Fruit fly (Drosophila melanogaster): ENCODE measurements around the gene shv.

The shv gene

DNA sequence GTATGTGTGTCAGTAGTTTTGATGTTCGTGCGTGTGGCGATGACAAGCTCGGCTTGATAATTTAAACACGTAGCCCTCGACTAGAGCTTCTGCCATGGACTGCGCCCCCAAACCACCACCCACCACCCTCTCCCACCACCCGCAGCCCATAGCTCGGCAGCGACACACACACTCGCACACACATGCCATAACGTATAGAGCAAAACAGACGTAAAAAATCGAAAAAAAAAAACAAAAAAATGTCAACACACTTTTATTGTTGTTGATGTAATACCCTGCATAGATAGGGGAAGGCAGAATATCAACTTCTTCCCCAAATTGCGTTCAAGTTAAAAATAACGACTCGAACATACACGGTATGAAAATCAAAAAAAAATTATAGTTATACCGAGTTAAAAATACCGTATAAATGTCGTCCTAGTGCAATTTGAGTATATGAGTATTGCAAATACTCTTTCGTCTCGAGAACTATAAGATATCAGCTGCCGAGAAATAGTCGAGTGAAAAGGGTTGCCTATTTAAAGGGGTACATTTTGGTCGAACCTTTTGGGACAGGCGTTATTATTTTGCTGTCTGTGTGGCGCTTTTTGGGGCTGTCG lies 17.5 kb downstream of the shv start (continued):
- no peak for TF ChIP-seq CG1621 (tag; optimal IDR thresholded peaks at IDR 0.05)
- peak; percentile 32 for TF ChIP-seq Smox (GFP tag; optimal IDR thresholded peaks at IDR 0.05)
- peak; percentile 41 for TF ChIP-seq acj6 (GFP tag; optimal IDR thresholded peaks at IDR 0.05)
- peak; percentile 68 for TF ChIP-seq OdsH (GFP tag; optimal IDR thresholded peaks at IDR 0.05)
- peak; percentile 68 for TF ChIP-seq CG6808 (GFP tag; optimal IDR thresholded peaks at IDR 0.05)
- TF ChIP-seq CG9139 (GFP tag; optimal IDR thresholded peaks at IDR 0.05) = peak; percentile 1
- TF ChIP-seq Gug (GFP tag; IDR thresholded peaks at IDR 0.05) = peak; percentile 20; the same call in 1 of the 2 replicates
- TF ChIP-seq CG11902 (GFP tag; optimal IDR thresholded peaks at IDR 0.05) = peak; percentile 32
- peak in 1 of 2 experiments; percentile 60 for TF ChIP-seq salr (GFP tag; optimal IDR thresholded peaks at IDR 0.05)
- TF ChIP-seq Eip78C (GFP tag) = peak; percentile 76
- TF ChIP-seq dac (GFP tag; optimal IDR thresholded peaks at IDR 0.05) = peak; percentile 13
- peak; percentile 29; the same call in 1 of the 3 replicates for TF ChIP-seq CG6163 (GFP tag; IDR thresholded peaks at IDR 0.05)
- peak; percentile 59; the same call in 2 of the 3 replicates for TF ChIP-seq CG8119 (GFP tag; IDR thresholded peaks at IDR 0.05)
- TF ChIP-seq CG7368 (GFP tag; optimal IDR thresholded peaks at IDR 0.05) = no peak
- no peak for TF ChIP-seq fd59A (GFP tag; optimal IDR thresholded peaks at IDR 0.05)
- no peak for TF ChIP-seq CG8632 (GFP tag; optimal IDR thresholded peaks at IDR 0.05)
- peak; percentile 18 for TF ChIP-seq Lpt (GFP tag; optimal IDR thresholded peaks at IDR 0.05)
- TF ChIP-seq pdm3 (GFP tag; optimal IDR thresholded peaks at IDR 0.05) = peak; percentile 58
- TF ChIP-seq CG16779 (tag; optimal IDR thresholded peaks at IDR 0.05) = no peak
- peak; percentile 80 for TF ChIP-seq fkh (GFP tag; optimal IDR thresholded peaks at IDR 0.05)
- TF ChIP-seq CG6276 (GFP tag; optimal IDR thresholded peaks at IDR 0.05) = peak; percentile 76
- peak; percentile 86 for TF ChIP-seq svp (GFP tag)
- peak; percentile 52 for TF ChIP-seq CG34406 (GFP tag; optimal IDR thresholded peaks at IDR 0.05)
- TF ChIP-seq CG3919 (GFP tag; optimal IDR thresholded peaks at IDR 0.05) = no peak
- peak; percentile 51 for TF ChIP-seq CG4318 (GFP tag; optimal IDR thresholded peaks at IDR 0.05)
- TF ChIP-seq CG11762 (GFP tag; optimal IDR thresholded peaks at IDR 0.05; ENCODE audit: insufficient read depth) = peak; percentile 44
- peak; percentile 42 for TF ChIP-seq topi (GFP tag; optimal IDR thresholded peaks at IDR 0.05)
- peak; percentile 64 for TF ChIP-seq Sox14 (GFP tag; optimal IDR thresholded peaks at IDR 0.05)
- no peak for TF ChIP-seq Eip93F (GFP tag; optimal IDR thresholded peaks at IDR 0.05)
- TF ChIP-seq CG8319 (GFP tag; optimal IDR thresholded peaks at IDR 0.05) = no peak
- peak; percentile 52 for TF ChIP-seq esn (GFP tag; optimal IDR thresholded peaks at IDR 0.05)

DNA sequence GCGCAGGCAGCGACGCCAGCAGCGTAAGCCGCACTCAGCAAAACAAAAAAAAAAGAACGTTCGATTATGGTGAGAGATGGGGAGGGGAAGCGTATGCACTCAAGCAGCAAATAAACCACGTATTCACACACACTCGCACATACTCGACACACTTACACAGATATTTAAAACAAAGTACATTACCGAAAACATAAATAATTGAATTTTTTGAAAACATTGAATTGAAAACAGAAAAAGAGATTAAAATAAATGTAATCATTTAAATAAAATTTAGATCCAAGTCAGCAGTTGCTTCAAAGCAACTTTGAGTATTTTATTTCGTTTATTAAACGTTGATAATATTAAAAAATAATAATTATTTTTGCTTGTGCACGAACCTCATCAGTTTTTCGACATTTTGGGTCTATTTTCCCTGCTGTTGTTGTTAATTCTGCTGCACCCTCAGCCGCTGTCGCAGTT lies 18.1 kb downstream of the shv start:
- TF ChIP-seq fd59A (GFP tag; optimal IDR thresholded peaks at IDR 0.05) = peak; percentile 36
- TF ChIP-seq ss (GFP tag; optimal IDR thresholded peaks at IDR 0.05) = peak; percentile 48 to 69
- peak; percentile 2 for TF ChIP-seq cyc (GFP tag; optimal IDR thresholded peaks at IDR 0.05)
- TF ChIP-seq Gug (GFP tag; IDR thresholded peaks at IDR 0.05) = no peak
- no peak for TF ChIP-seq dac (GFP tag; optimal IDR thresholded peaks at IDR 0.05)
- peak; percentile 35 for TF ChIP-seq CG34406 (GFP tag; optimal IDR thresholded peaks at IDR 0.05)
- TF ChIP-seq lz (GFP tag; optimal IDR thresholded peaks at IDR 0.05) = peak; percentile 13
- TF ChIP-seq dsx (GFP tag; optimal IDR thresholded peaks at IDR 0.05; ENCODE audit: poor library complexity, severe bottlenecking) = peak; percentile 43
- peak; percentile 49 for TF ChIP-seq CG11762 (GFP tag; optimal IDR thresholded peaks at IDR 0.05; ENCODE audit: insufficient read depth)
- peak; percentile 16 for TF ChIP-seq CG7368 (GFP tag; optimal IDR thresholded peaks at IDR 0.05)
- no peak for TF ChIP-seq CG6854 (GFP tag; optimal IDR thresholded peaks at IDR 0.05)
- TF ChIP-seq Eip93F (GFP tag; optimal IDR thresholded peaks at IDR 0.05) = no peak
- peak; percentile 43 for TF ChIP-seq CG3919 (GFP tag; optimal IDR thresholded peaks at IDR 0.05)
- peak; percentile 44 for TF ChIP-seq CG3032 (tag; optimal IDR thresholded peaks at IDR 0.05)
- no peak for TF ChIP-seq CG11902 (GFP tag; optimal IDR thresholded peaks at IDR 0.05)
- TF ChIP-seq Blimp-1 (GFP tag; optimal IDR thresholded peaks at IDR 0.05) = peak; percentile 49
- TF ChIP-seq Ets21C (GFP tag; optimal IDR thresholded peaks at IDR 0.05) = no peak
- TF ChIP-seq vri (GFP tag; optimal IDR thresholded peaks at IDR 0.05) = no peak
- peak; percentile 46 for TF ChIP-seq Met (GFP tag; optimal IDR thresholded peaks at IDR 0.05)
- no peak for TF ChIP-seq CG8119 (GFP tag; IDR thresholded peaks at IDR 0.05)
- TF ChIP-seq Eip75B (GFP tag; optimal IDR thresholded peaks at IDR 0.05) = peak; percentile 11
- TF ChIP-seq Eip78C (GFP tag) = peak; percentile 87
- peak; percentile 47 for TF ChIP-seq achi (GFP tag; optimal IDR thresholded peaks at IDR 0.05)
- TF ChIP-seq Hr4 (GFP tag; optimal IDR thresholded peaks at IDR 0.05) = peak; percentile 47
- TF ChIP-seq esn (GFP tag; optimal IDR thresholded peaks at IDR 0.05) = peak; percentile 62
- no peak for TF ChIP-seq Sox14 (GFP tag; optimal IDR thresholded peaks at IDR 0.05)
- TF ChIP-seq svp (GFP tag) = peak; percentile 46
- peak; percentile 7 for TF ChIP-seq CG4318 (GFP tag; optimal IDR thresholded peaks at IDR 0.05)
- TF ChIP-seq fkh (GFP tag; optimal IDR thresholded peaks at IDR 0.05) = no peak
- TF ChIP-seq eg (GFP tag; IDR thresholded peaks at IDR 0.05) = peak; percentile 79
- peak; percentile 29 for TF ChIP-seq CG8319 (GFP tag; optimal IDR thresholded peaks at IDR 0.05)
- peak; percentile 65 for TF ChIP-seq acj6 (GFP tag; optimal IDR thresholded peaks at IDR 0.05)
- TF ChIP-seq Smox (GFP tag; optimal IDR thresholded peaks at IDR 0.05) = peak; percentile 48
- TF ChIP-seq CG1621 (tag; optimal IDR thresholded peaks at IDR 0.05) = no peak
- peak; percentile 51 for TF ChIP-seq CG8632 (GFP tag; optimal IDR thresholded peaks at IDR 0.05)
- TF ChIP-seq CG10631 (GFP tag; optimal IDR thresholded peaks at IDR 0.05) = peak; percentile 62

All from whole organism, prepupa.